Worm (Caenorhabditis elegans) whole organism, late embryonic: ENCODE measurements around the gene snrp-200.

Experiments used
- F13H6.1 ChIP-seq: sonication (generic microtip); optimal IDR thresholded peaks from 2 replicates; lab custom pipeline; 2016; ENCODE audit warnings: missing genetic modification characterization, missing compliant biosample characterization
- ceh-14 ChIP-seq: sonication (generic microtip); optimal IDR thresholded peaks from 2 replicates; lab custom pipeline; 2016; ENCODE audit warnings: missing genotype, missing genetic modification characterization, missing compliant biosample characterization
- eyg-1 ChIP-seq: sonication (generic microtip); optimal IDR thresholded peaks from 2 replicates; lab custom pipeline; 2016; ENCODE audit warnings: missing genotype, missing genetic modification characterization, missing compliant biosample characterization
- gmeb-2 ChIP-seq: sonication (generic microtip); optimal IDR thresholded peaks from 2 replicates; lab custom pipeline; 2016; ENCODE audit warnings: missing genetic modification characterization, inconsistent platforms, missing compliant biosample characterization
- lin-11 ChIP-seq: fragments of 200-800 bp; sonication (Bioruptor generic); optimal IDR thresholded peaks from 2 replicates; lab custom pipeline; 2018; ENCODE audit warnings: mild to moderate bottlenecking, missing genetic modification characterization, missing compliant biosample characterization
- pag-3 ChIP-seq: sonication (generic microtip); optimal IDR thresholded peaks from 2 replicates; lab custom pipeline; 2016; ENCODE audit warnings: missing compliant biosample characterization, missing genetic modification characterization, borderline replicate concordance
- pha-4 ChIP-seq: fragments of 150-350 bp; optimal IDR thresholded peaks from 2 replicates; lab custom pipeline; 2018; ENCODE audit warnings: missing biosample characterization, missing genetic modification reagents, missing genetic modification characterization
- rnt-1 ChIP-seq: sonication (generic microtip); optimal IDR thresholded peaks from 2 replicates; lab custom pipeline; 2016; ENCODE audit warnings: missing genetic modification characterization, missing compliant biosample characterization

DNA sequence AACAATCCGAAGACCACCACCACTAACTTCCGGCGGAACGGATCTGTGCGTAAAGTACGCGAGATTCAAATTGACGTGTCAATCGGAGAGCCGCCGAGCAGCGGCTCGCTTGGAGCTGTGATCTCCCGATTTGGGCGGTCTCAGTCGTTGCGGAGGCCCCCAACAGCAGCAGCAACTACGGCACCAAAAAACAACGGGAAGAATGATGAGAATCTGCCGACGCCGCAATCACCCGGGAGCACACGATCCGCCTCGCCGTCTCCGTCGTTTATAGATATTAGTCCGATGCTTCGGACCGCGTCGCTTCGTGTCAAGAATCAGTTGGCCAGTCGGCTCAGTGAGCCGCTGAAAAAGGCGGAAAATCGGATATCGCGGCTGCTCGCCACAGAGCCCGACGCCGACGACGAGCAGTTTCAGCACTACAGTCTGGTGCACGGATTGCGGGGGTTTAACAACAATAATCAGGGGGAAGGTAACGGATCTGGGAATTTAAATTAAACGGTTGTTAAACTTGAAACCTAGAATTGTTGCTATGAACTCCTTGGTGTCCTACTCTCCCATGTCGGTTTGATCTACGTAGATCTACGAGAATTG, 20.9 kb downstream of the snrp-200 start:
- TF ChIP-seq gmeb-2 (tag; lab: Kevin White, UChicago) (no peak), lin-11 (tag; lab: Kevin White, UChicago) (no peak), F13H6.1 (no peak), eyg-1 (tag; lab: Kevin White, UChicago) (no peak), rnt-1 (tag; lab: Kevin White, UChicago) (no peak), pha-4 (tag; lab: Kevin White, UChicago) (no peak), pag-3 (tag; lab: Kevin White, UChicago) (no peak), ceh-14 (no peak)
